Worm (Caenorhabditis elegans) whole organism, L1 larva: ENCODE measurements around the gene btf-1.

Experiments used
- ama-1 ChIP-seq: fragments of 150-350 bp; optimal IDR thresholded peaks from 2 replicates; lab custom pipeline; 2014
- ceh-82 ChIP-seq, 3 experiments: fragments of 150-350 bp in 1 of 3; sonication (generic microtip) in 2 of 3; optimal IDR thresholded peaks; 2 replicates each; lab custom pipeline; 2014 to 2017; ENCODE audit warnings: missing biosample characterization in 3 of 3, missing genetic modification characterization in 3 of 3
- ceh-88 ChIP-seq: fragments of 200-800 bp; sonication (Bioruptor generic); IDR thresholded peaks from 2 replicates; pipeline ENCODE4 v1.3.6; 2022; ENCODE audit warnings: missing genetic modification characterization, missing compliant biosample characterization
- dpl-1 ChIP-seq, 3 experiments: fragments of 150-350 bp in 2 of 3; sonication (generic microtip) in 1 of 3; optimal IDR thresholded peaks; 2 replicates each; lab custom pipeline; 2014 to 2017; ENCODE audit warnings: missing biosample characterization in 3 of 3, missing genetic modification characterization in 3 of 3, missing genetic modification reagents in 3 of 3
- efl-3 ChIP-seq: fragments of 200-800 bp; sonication (Bioruptor generic); optimal IDR thresholded peaks from 2 replicates; lab custom pipeline; 2018; ENCODE audit warnings: mild to moderate bottlenecking, missing genetic modification characterization, missing compliant biosample characterization
- fkh-10 ChIP-seq: sonication (generic microtip); optimal IDR thresholded peaks from 2 replicates; lab custom pipeline; 2017; ENCODE audit warnings: missing biosample characterization, missing genetic modification reagents, missing genetic modification characterization
- grh-1 ChIP-seq: fragments of 200-800 bp; sonication (Bioruptor generic); IDR thresholded peaks from 2 replicates; pipeline ENCODE4 v1.3.6; 2022; ENCODE audit warnings: missing genetic modification reagents, missing genetic modification characterization, missing compliant biosample characterization
- jun-1 ChIP-seq: fragments of 150-350 bp; optimal IDR thresholded peaks from 2 replicates; lab custom pipeline; 2014; ENCODE audit warnings: missing biosample characterization, missing genetic modification reagents, missing genetic modification characterization
- lin-15B ChIP-seq: fragments of 150-350 bp; sonication (generic microtip); optimal IDR thresholded peaks from 3 replicates; lab custom pipeline; 2014; ENCODE audit warnings: missing biosample characterization, missing genetic modification characterization
- mep-1 ChIP-seq: fragments of 150-350 bp; optimal IDR thresholded peaks from 2 replicates; lab custom pipeline; 2014; ENCODE audit warnings: missing biosample characterization, missing genetic modification characterization
- nhr-71 ChIP-seq: sonication (generic microtip); optimal IDR thresholded peaks from 2 replicates; lab custom pipeline; 2016; ENCODE audit warnings: mild to moderate bottlenecking, missing genetic modification characterization, moderate library complexity, missing compliant biosample characterization
- snpc-4 ChIP-seq: fragments of 150-350 bp; optimal IDR thresholded peaks from 2 replicates; lab custom pipeline; 2014; ENCODE audit warnings: missing biosample characterization, missing genetic modification characterization
- unc-86 ChIP-seq: sonication (generic microtip); optimal IDR thresholded peaks from 2 replicates; lab custom pipeline; 2016; ENCODE audit warnings: missing genetic modification characterization, missing compliant biosample characterization

DNA sequence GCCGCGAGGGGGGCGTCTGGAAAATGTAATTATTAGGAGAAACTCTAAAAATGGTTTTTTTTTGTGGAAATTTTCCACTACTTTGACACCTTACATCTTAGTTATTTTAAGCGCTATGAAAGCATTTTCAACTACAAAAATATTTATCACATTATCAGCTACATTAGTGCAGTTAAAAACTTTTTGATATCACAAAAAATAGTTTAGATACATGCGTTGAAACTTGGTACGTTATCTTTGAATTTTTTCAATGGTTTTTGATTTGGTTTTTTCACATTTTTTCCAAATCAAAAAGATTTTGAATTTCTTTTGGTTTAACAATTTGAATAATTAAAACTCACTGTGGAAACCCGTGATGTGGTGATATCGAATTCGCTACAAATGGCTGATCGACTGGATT is 37.0 kb upstream of the btf-1 start:
- TF ChIP-seq fkh-10 (GFP tag; lab: Kevin White, UChicago) (no peak), lin-15B (tag; lab: Kevin White, UChicago) (no peak), unc-86 (no peak), mep-1 (tag; lab: Kevin White, UChicago) (no peak), grh-1 (GFP tag; lab: Robert Waterston, UW) (no peak), ceh-88 (GFP tag; lab: Robert Waterston, UW) (no peak), dpl-1 (GFP tag; optimal IDR thresholded peaks at IDR 0.05; lab: Kevin White, UChicago) (no peak), snpc-4 (tag; lab: Kevin White, UChicago) (no peak), ama-1 (lab: Kevin White, UChicago) (no peak), nhr-71 (no peak), efl-3 (GFP tag; lab: Kevin White, UChicago) (no peak), jun-1 (tag; lab: Kevin White, UChicago) (no peak), ceh-82 (tag; optimal IDR thresholded peaks at IDR 0.05; lab: Kevin White, UChicago) (no peak)
